Worm (Caenorhabditis elegans) whole organism, midembryonic: ENCODE results near the gene clec-55.

Experiments
- T22C8.4 ChIP-seq: fragments of 200-800 bp; sonication (Bioruptor generic); IDR thresholded peaks from 2 replicates; pipeline ENCODE4 v1.3.6; 2022; ENCODE audit warnings: missing genetic modification characterization, missing compliant biosample characterization
- cog-1 ChIP-seq: sonication (generic microtip); optimal IDR thresholded peaks from 2 replicates; lab custom pipeline; 2016; ENCODE audit warnings: missing genetic modification characterization, missing compliant biosample characterization
- flt-1 ChIP-seq: fragments of 200-800 bp; sonication (Bioruptor generic); IDR thresholded peaks from 2 replicates; pipeline ENCODE4 v1.3.6; 2022; ENCODE audit warnings: missing genetic modification characterization, missing compliant biosample characterization
- med-1 ChIP-seq: sonication (generic microtip); optimal IDR thresholded peaks from 2 replicates; lab custom pipeline; 2017; ENCODE audit warnings: missing genetic modification characterization, mild to moderate bottlenecking, missing compliant biosample characterization, antibody characterized with exemption, missing genetic modification reagents; ENCODE audit not compliant: insufficient read depth
- ref-1 ChIP-seq: fragments of 200-800 bp; sonication (Bioruptor generic); conservative IDR thresholded peaks from 2 replicates; pipeline ENCODE4 v1.3.6; 2022; ENCODE audit warnings: missing genetic modification reagents, missing genetic modification characterization, missing compliant biosample characterization
- tab-1 ChIP-seq: fragments of 200-800 bp; sonication (Bioruptor generic); IDR thresholded peaks from 2 replicates; pipeline ENCODE4 v1.3.6; 2022; ENCODE audit warnings: missing genetic modification characterization, missing compliant biosample characterization
- ztf-29 ChIP-seq: fragments of 200-800 bp; sonication (Bioruptor generic); IDR thresholded peaks from 2 replicates; pipeline ENCODE4 v1.3.6; 2022; ENCODE audit warnings: missing genetic modification reagents, missing genetic modification characterization, missing compliant biosample characterization

ce11 chrV:14478979-14479378, at the start of gene clec-55:
- no peak for TF ChIP-seq med-1 (GFP tag; lab: Kevin White, UChicago)
- no peak for TF ChIP-seq tab-1
- no peak for TF ChIP-seq ztf-29
- TF ChIP-seq flt-1 (GFP tag; lab: Robert Waterston, UW): no peak
- no peak for TF ChIP-seq ref-1 (GFP tag; lab: Robert Waterston, UW)
- TF ChIP-seq cog-1: no peak
- TF ChIP-seq T22C8.4 (GFP tag; lab: Robert Waterston, UW): no peak
